Fruit fly (Drosophila melanogaster) whole organism: Measurements from ENCODE around the gene Kif19A.

Experiments used
- CG8478 ChIP-seq: fragments of >200 bp; optimal IDR thresholded peaks from 2 replicates; lab custom pipeline; 2018; ENCODE audit warnings: inconsistent platforms
- pan ChIP-seq: fragments of >200 bp; optimal IDR thresholded peaks from 2 replicates; lab custom pipeline; 2017
- psq ChIP-seq: fragments of >200 bp; optimal IDR thresholded peaks from 2 replicates; lab custom pipeline; 2017
- usp ChIP-seq: fragments of >200 bp; optimal IDR thresholded peaks from 2 replicates; lab custom pipeline; 2017; ENCODE audit warnings: missing biosample characterization, missing genetic modification characterization, mixed read lengths

DNA sequence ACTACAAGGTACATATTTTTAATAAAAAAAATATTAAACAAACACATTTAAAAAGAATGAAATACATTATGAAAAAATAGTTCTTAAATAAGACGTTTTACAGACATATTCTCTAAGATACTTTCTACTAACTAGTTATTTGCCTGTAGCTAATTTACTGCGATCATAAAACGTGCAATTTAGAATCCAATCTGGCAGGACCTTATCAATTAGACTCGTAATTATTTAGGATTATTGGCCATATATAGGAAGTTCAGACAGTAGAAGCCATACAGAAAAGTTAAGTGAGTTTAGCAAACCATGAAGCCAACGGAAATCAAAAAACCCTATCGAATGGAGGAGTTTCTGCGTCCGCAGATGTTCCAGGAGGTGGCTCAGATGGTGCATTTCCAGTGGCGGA lies 9.1 kb downstream of the Kif19A start, which contains the start of gene Or88a:
- TF ChIP-seq pan (no peak), psq (lab: Kevin White, UChicago) (no peak), CG8478 (lab: Kevin White, UChicago) (no peak), usp (GFP tag; lab: Kevin White, UChicago) (no peak)
